Fruit fly (Drosophila melanogaster): ENCODE measurements around the gene CG42238.

The CG42238 gene

dm6 chr2L:20944886-20945558, 106.9 kb downstream of the CG42238 start (continued):
- peak; percentile 11 for TF ChIP-seq CG33557 (GFP tag; optimal IDR thresholded peaks at IDR 0.05)
- no peak for TF ChIP-seq fd64A (GFP tag; optimal IDR thresholded peaks at IDR 0.05)
- TF ChIP-seq tin (GFP tag; optimal IDR thresholded peaks at IDR 0.05): peak; percentile 32
- peak; percentile 76 for TF ChIP-seq CG10979 (tag; optimal IDR thresholded peaks at IDR 0.05)
- peak; percentile 62 for TF ChIP-seq lab (GFP tag; optimal IDR thresholded peaks at IDR 0.05)
- TF ChIP-seq CG16813 (GFP tag; IDR thresholded peaks at IDR 0.05; ENCODE audit: partially characterized antibody): no peak
- peak; percentile 50 for TF ChIP-seq CG2875 (GFP tag; optimal IDR thresholded peaks at IDR 0.05)
- TF ChIP-seq CG31441 (GFP tag; IDR thresholded peaks at IDR 0.05): peak; percentile 72
- TF ChIP-seq Antp (GFP tag; optimal IDR thresholded peaks at IDR 0.05): peak; percentile 38
- no peak for TF ChIP-seq CG11398 (GFP tag; optimal IDR thresholded peaks at IDR 0.05)
- TF ChIP-seq tgo (GFP tag; IDR thresholded peaks at IDR 0.05): peak; percentile 46; the same call in 1 of the 3 replicates
- no peak for TF ChIP-seq Dad (GFP tag; optimal IDR thresholded peaks at IDR 0.05)
- peak; percentile 9 for TF ChIP-seq run (tag; optimal IDR thresholded peaks at IDR 0.05)
- TF ChIP-seq CG32767 (GFP tag; IDR thresholded peaks at IDR 0.05): peak; percentile 29; the same call in 1 of the 2 replicates
- no peak for TF ChIP-seq slou (GFP tag; optimal IDR thresholded peaks at IDR 0.05)
- no peak for TF ChIP-seq prd (optimal IDR thresholded peaks at IDR 0.05)
- peak; percentile 62; the same call in 2 of the 3 replicates for TF ChIP-seq prd (GFP tag; IDR thresholded peaks at IDR 0.05)
- peak; percentile 31 for TF ChIP-seq Fer1 (GFP tag; optimal IDR thresholded peaks at IDR 0.05)
- TF ChIP-seq PHDP (tag; optimal IDR thresholded peaks at IDR 0.05): peak; percentile 47
- no peak for TF ChIP-seq danr (GFP tag; IDR thresholded peaks at IDR 0.05)
- peak; percentile 30 to 48 for TF ChIP-seq Pdp1 (GFP tag; optimal IDR thresholded peaks at IDR 0.05)
- no peak for TF ChIP-seq CG10462 (GFP tag; optimal IDR thresholded peaks at IDR 0.05)
- TF ChIP-seq CG17802 (tag; optimal IDR thresholded peaks at IDR 0.05): peak; percentile 30
- TF ChIP-seq Tbp (GFP tag; optimal IDR thresholded peaks at IDR 0.05): no peak
- peak; percentile 39 for TF ChIP-seq D19A (tag; optimal IDR thresholded peaks at IDR 0.05)
- no peak for TF ChIP-seq CG12942 (GFP tag; optimal IDR thresholded peaks at IDR 0.05)
- peak; percentile 29 for TF ChIP-seq CG1602 (GFP tag; optimal IDR thresholded peaks at IDR 0.05)
- peak; percentile 31 for TF ChIP-seq Sox100B (GFP tag; optimal IDR thresholded peaks at IDR 0.05)
- TF ChIP-seq Fer3 (tag; optimal IDR thresholded peaks at IDR 0.05): peak; percentile 15
- peak; percentile 44 for TF ChIP-seq Hsf (GFP tag; optimal IDR thresholded peaks at IDR 0.05)
- TF ChIP-seq CG6791 (GFP tag; IDR thresholded peaks at IDR 0.05; ENCODE audit: partially characterized antibody): peak; percentile 62; the same call in 1 of the 3 replicates
- no peak for TF ChIP-seq psq (GFP tag; optimal IDR thresholded peaks at IDR 0.05)
- peak; percentile 39; the same call in 1 of the 2 replicates for TF ChIP-seq ssp (GFP tag; IDR thresholded peaks at IDR 0.05)
- peak; percentile 28 for TF ChIP-seq CG6254 (GFP tag; optimal IDR thresholded peaks at IDR 0.05)
- peak; percentile 30; the same call in 1 of the 3 replicates for TF ChIP-seq ase (GFP tag; IDR thresholded peaks at IDR 0.05)
- peak; percentile 1 for TF ChIP-seq Sry-δ (GFP tag; optimal IDR thresholded peaks at IDR 0.05)
- peak; percentile 71 for TF ChIP-seq abd-A (tag; optimal IDR thresholded peaks at IDR 0.05)
- peak; percentile 73 for TF ChIP-seq Blimp-1 (GFP tag; optimal IDR thresholded peaks at IDR 0.05)
- TF ChIP-seq Atf6 (GFP tag; IDR thresholded peaks at IDR 0.05): no peak
- no peak for TF ChIP-seq CG34422 (GFP tag; IDR thresholded peaks at IDR 0.05)
- peak; percentile 63 for TF ChIP-seq CG2678 (tag; optimal IDR thresholded peaks at IDR 0.05)
- no peak for TF ChIP-seq her (GFP tag; optimal IDR thresholded peaks at IDR 0.05)
- TF ChIP-seq CG2199 (GFP tag; IDR thresholded peaks at IDR 0.05): no peak
- peak; percentile 45 for TF ChIP-seq Abd-B (GFP tag; optimal IDR thresholded peaks at IDR 0.05)
- TF ChIP-seq chn (GFP tag; optimal IDR thresholded peaks at IDR 0.05): peak; percentile 40
- TF ChIP-seq bab2 (GFP tag; optimal IDR thresholded peaks at IDR 0.05): peak; percentile 30
